Fruit fly (Drosophila melanogaster) whole organism, embryonic: Measurements from ENCODE around the gene CG8907.

ENCODE experiments used
- CG10267 ChIP-seq: fragments of 200-800 bp; sonication (Bioruptor generic); optimal IDR thresholded peaks from 2 replicates; lab custom pipeline; 2018; ENCODE audit warnings: missing biosample characterization, mild to moderate bottlenecking, missing genetic modification characterization, moderate library complexity
- CG10979 ChIP-seq: fragments of 200-800 bp; sonication (Bioruptor generic); optimal IDR thresholded peaks from 2 replicates; lab custom pipeline; 2018; ENCODE audit warnings: missing biosample characterization, mild to moderate bottlenecking, missing genetic modification characterization, moderate library complexity
- CG11723 ChIP-seq: fragments of 200-800 bp; sonication (Bioruptor generic); optimal IDR thresholded peaks from 2 replicates; lab custom pipeline; 2017; ENCODE audit warnings: missing biosample characterization, mild to moderate bottlenecking, missing genetic modification characterization
- CG13424 ChIP-seq: fragments of 200-800 bp; sonication (Bioruptor generic); optimal IDR thresholded peaks from 2 replicates; lab custom pipeline; 2019; ENCODE audit warnings: missing biosample characterization, mild to moderate bottlenecking, missing genetic modification characterization, moderate library complexity
- CG13894 ChIP-seq: fragments of 200-800 bp; sonication (Bioruptor generic); optimal IDR thresholded peaks from 3 replicates; lab custom pipeline; 2018; ENCODE audit warnings: missing biosample characterization, mild to moderate bottlenecking, missing genetic modification characterization, moderate library complexity
- CG16863 ChIP-seq: fragments of 200-800 bp; sonication (Bioruptor generic); optimal IDR thresholded peaks from 3 replicates; lab custom pipeline; 2016; ENCODE audit warnings: missing biosample characterization, missing genetic modification characterization
- CG2116 ChIP-seq: fragments of 200-800 bp; sonication (Bioruptor generic); optimal IDR thresholded peaks from 3 replicates; lab custom pipeline; 2018; ENCODE audit warnings: missing biosample characterization, mild to moderate bottlenecking, missing genetic modification characterization
- CG2120 ChIP-seq: fragments of 200-800 bp; sonication (Bioruptor generic); optimal IDR thresholded peaks from 3 replicates; lab custom pipeline; 2016; ENCODE audit warnings: missing biosample characterization, missing genetic modification characterization
- CG3726 ChIP-seq: fragments of 200-800 bp; sonication (Bioruptor generic); IDR thresholded peaks from 3 replicates; pipeline ENCODE4, ENCODE4 v1.3.6; 2022; ENCODE audit warnings: missing biosample characterization, missing genetic modification characterization
- CG5245 ChIP-seq: fragments of 200-800 bp; sonication (Bioruptor generic); optimal IDR thresholded peaks from 3 replicates; lab custom pipeline; 2016; ENCODE audit warnings: missing biosample characterization, missing genetic modification characterization
- CG6272 ChIP-seq: fragments of 200-800 bp; sonication (Bioruptor generic); IDR thresholded peaks from 2 replicates; pipeline ENCODE4 v1.3.6; 2022; ENCODE audit warnings: missing biosample characterization, missing genetic modification characterization
- CG7372 ChIP-seq: fragments of 200-800 bp; sonication (Bioruptor generic); IDR thresholded peaks from 2 replicates; pipeline ENCODE4 v1.3.6; 2022; ENCODE audit warnings: missing biosample characterization, missing genetic modification characterization
- CG8089 ChIP-seq: fragments of 200-800 bp; sonication (Bioruptor generic); optimal IDR thresholded peaks from 3 replicates; lab custom pipeline; 2016; ENCODE audit warnings: missing biosample characterization, missing genetic modification characterization
- CG8478 ChIP-seq: fragments of >200 bp; optimal IDR thresholded peaks from 2 replicates; lab custom pipeline; 2018
- CG8924 ChIP-seq: fragments of 200-800 bp; optimal IDR thresholded peaks from 3 replicates; lab custom pipeline; 2019; ENCODE audit warnings: missing biosample characterization, mild to moderate bottlenecking, missing genetic modification characterization, moderate library complexity
- Gug ChIP-seq: fragments of 200-800 bp; sonication (Bioruptor generic); IDR thresholded peaks from 4 replicates; pipeline ENCODE4 v1.3.6; 2022; ENCODE audit warnings: missing biosample characterization, missing genetic modification characterization
- Hmr ChIP-seq: fragments of 200-800 bp; sonication (Bioruptor generic); optimal IDR thresholded peaks from 3 replicates; lab custom pipeline; 2017; ENCODE audit warnings: mild to moderate bottlenecking, missing biosample characterization, missing genetic modification reagents, missing genetic modification characterization
- Hsf ChIP-seq: fragments of 200-800 bp; sonication (Bioruptor generic); optimal IDR thresholded peaks from 3 replicates; lab custom pipeline; 2016; ENCODE audit warnings: missing biosample characterization, missing genetic modification characterization
- Kr ChIP-seq: fragments of 200-800 bp; sonication (Bioruptor generic); optimal IDR thresholded peaks from 2 replicates; lab custom pipeline; 2017; ENCODE audit warnings: missing biosample characterization, mild to moderate bottlenecking, missing genetic modification characterization
- Opbp ChIP-seq: fragments of 200-800 bp; sonication (Bioruptor generic); IDR thresholded peaks from 3 replicates; pipeline ENCODE4 v1.3.6; 2022; ENCODE audit warnings: missing biosample characterization, missing genetic modification characterization; ENCODE audit not compliant: partially characterized antibody
- Optix ChIP-seq: fragments of 200-800 bp; sonication (Bioruptor generic); IDR thresholded peaks from 3 replicates; pipeline ENCODE4 v1.3.6; 2022; ENCODE audit warnings: missing biosample characterization, missing genetic modification characterization
- Six4 ChIP-seq: fragments of 200-800 bp; sonication (Bioruptor generic); optimal IDR thresholded peaks from 2 replicates; lab custom pipeline; 2016; ENCODE audit warnings: missing biosample characterization, missing genetic modification characterization
- ab ChIP-seq: fragments of 200-800 bp; sonication (Bioruptor generic); optimal IDR thresholded peaks from 2 replicates; lab custom pipeline; 2016; ENCODE audit warnings: missing biosample characterization, missing genetic modification characterization
- al ChIP-seq: fragments of 200-800 bp; sonication (Bioruptor generic); IDR thresholded peaks from 2 replicates; pipeline ENCODE4 v1.3.6; 2022; ENCODE audit warnings: missing biosample characterization, missing genetic modification characterization
- ato ChIP-seq: fragments of 200-800 bp; sonication (Bioruptor generic); IDR thresholded peaks from 2 replicates; pipeline ENCODE4 v1.3.6; 2022; ENCODE audit warnings: missing biosample characterization, missing genetic modification characterization; ENCODE audit not compliant: partially characterized antibody
- caup ChIP-seq: fragments of 200-800 bp; sonication (Bioruptor generic); optimal IDR thresholded peaks from 3 replicates; lab custom pipeline; 2017; ENCODE audit warnings: missing biosample characterization, mild to moderate bottlenecking, missing genetic modification characterization, moderate library complexity; ENCODE audit not compliant: severe bottlenecking
- ci ChIP-seq: fragments of 200-800 bp; sonication (Bioruptor generic); IDR thresholded peaks from 3 replicates; pipeline ENCODE4 v1.3.6; 2022; ENCODE audit warnings: missing biosample characterization, missing genetic modification characterization
- cwo ChIP-seq: fragments of 200-800 bp; sonication (Bioruptor generic); optimal IDR thresholded peaks from 3 replicates; lab custom pipeline; 2017; ENCODE audit warnings: missing biosample characterization, missing genetic modification characterization, mild to moderate bottlenecking, moderate library complexity, missing genetic modification reagents
- gcm ChIP-seq: fragments of 200-800 bp; sonication (Bioruptor generic); optimal IDR thresholded peaks from 2 replicates; lab custom pipeline; 2019; ENCODE audit warnings: missing biosample characterization, mild to moderate bottlenecking, missing genetic modification characterization, moderate library complexity
- gcm2 ChIP-seq: fragments of 200-800 bp; sonication (Bioruptor generic); optimal IDR thresholded peaks from 2 replicates; lab custom pipeline; 2016; ENCODE audit warnings: missing biosample characterization, missing genetic modification characterization
- gem ChIP-seq: fragments of 200-800 bp; sonication (Bioruptor generic); optimal IDR thresholded peaks from 2 replicates; lab custom pipeline; 2019; ENCODE audit warnings: missing biosample characterization, mild to moderate bottlenecking, missing genetic modification characterization, moderate library complexity
- h ChIP-seq: fragments of >200 bp; optimal IDR thresholded peaks from 2 replicates; lab custom pipeline; 2017
- ken ChIP-seq: fragments of 200-800 bp; sonication (Bioruptor generic); IDR thresholded peaks from 3 replicates; pipeline ENCODE4 v1.3.6; 2022; ENCODE audit warnings: missing biosample characterization, missing genetic modification characterization
- knrl ChIP-seq: fragments of 200-800 bp; sonication (Bioruptor generic); IDR thresholded peaks from 3 replicates; pipeline ENCODE4 v1.3.6; 2022; ENCODE audit warnings: missing biosample characterization, missing genetic modification characterization; ENCODE audit not compliant: partially characterized antibody
- nom ChIP-seq: fragments of 200-800 bp; sonication (Bioruptor generic); optimal IDR thresholded peaks from 2 replicates; lab custom pipeline; 2017; ENCODE audit warnings: missing biosample characterization, missing genetic modification characterization, mild to moderate bottlenecking, moderate library complexity, missing genetic modification reagents
- oc ChIP-seq: fragments of 200-800 bp; sonication (Bioruptor generic); optimal IDR thresholded peaks from 2 replicates; lab custom pipeline; 2018; ENCODE audit warnings: missing biosample characterization, mild to moderate bottlenecking, missing genetic modification characterization, moderate library complexity
- org-1 ChIP-seq: fragments of 200-800 bp; sonication (Bioruptor generic); optimal IDR thresholded peaks from 2 replicates; lab custom pipeline; 2017; ENCODE audit warnings: missing biosample characterization, missing genetic modification characterization
- prd ChIP-seq, 3 experiments: fragments of >200 bp in 2 of 3; fragments of 200-800 bp in 1 of 3; sonication (Bioruptor generic) in 1 of 3; optimal IDR thresholded peaks in 2 of 3; IDR thresholded peaks in 1 of 3; 2 replicates in 2 of 3; 3 replicates in 1 of 3; pipeline versions ENCODE4 v1.3.6 to Lab custom; 2017 to 2022; ENCODE audit warnings: missing biosample characterization in 1 of 3, missing genetic modification characterization in 1 of 3
- repo ChIP-seq: fragments of 200-800 bp; sonication (Bioruptor generic); optimal IDR thresholded peaks from 2 replicates; lab custom pipeline; 2016; ENCODE audit warnings: missing biosample characterization, missing genetic modification characterization
- sd ChIP-seq: fragments of 200-800 bp; sonication (Bioruptor generic); optimal IDR thresholded peaks from 3 replicates; lab custom pipeline; 2018; ENCODE audit warnings: missing biosample characterization, mild to moderate bottlenecking, missing genetic modification characterization, moderate library complexity
- sqz ChIP-seq: fragments of 200-800 bp; sonication (Bioruptor generic); optimal IDR thresholded peaks from 3 replicates; lab custom pipeline; 2018; ENCODE audit warnings: missing biosample characterization, mild to moderate bottlenecking, missing genetic modification characterization
- stc ChIP-seq: fragments of 200-800 bp; sonication (Bioruptor generic); IDR thresholded peaks from 2 replicates; pipeline ENCODE4 v1.3.6; 2022; ENCODE audit warnings: missing biosample characterization, missing genetic modification characterization
- tap ChIP-seq: fragments of 200-800 bp; optimal IDR thresholded peaks from 3 replicates; lab custom pipeline; 2019; ENCODE audit warnings: missing biosample characterization, mild to moderate bottlenecking, missing genetic modification characterization, moderate library complexity
- trh ChIP-seq: fragments of 200-800 bp; sonication (Bioruptor generic); optimal IDR thresholded peaks from 2 replicates; lab custom pipeline; 2016; ENCODE audit warnings: missing biosample characterization, missing genetic modification characterization
- tx ChIP-seq: fragments of 200-800 bp; sonication (Bioruptor generic); optimal IDR thresholded peaks from 2 replicates; lab custom pipeline; 2016; ENCODE audit warnings: missing biosample characterization, missing genetic modification characterization
- unc-4 ChIP-seq: fragments of 200-800 bp; sonication (Bioruptor generic); IDR thresholded peaks from 2 replicates; pipeline ENCODE4 v1.3.6; 2022; ENCODE audit warnings: missing biosample characterization, missing genetic modification characterization; ENCODE audit not compliant: partially characterized antibody
- z ChIP-seq: fragments of 200-800 bp; sonication (Bioruptor generic); IDR thresholded peaks from 3 replicates; pipeline ENCODE4 v1.3.6; 2022; ENCODE audit warnings: missing biosample characterization, missing genetic modification characterization
- zen ChIP-seq: fragments of 200-800 bp; sonication (Bioruptor generic); optimal IDR thresholded peaks from 3 replicates; lab custom pipeline; 2018; ENCODE audit warnings: missing biosample characterization, mild to moderate bottlenecking, missing genetic modification characterization, moderate library complexity

Gene CG8907

DNA sequence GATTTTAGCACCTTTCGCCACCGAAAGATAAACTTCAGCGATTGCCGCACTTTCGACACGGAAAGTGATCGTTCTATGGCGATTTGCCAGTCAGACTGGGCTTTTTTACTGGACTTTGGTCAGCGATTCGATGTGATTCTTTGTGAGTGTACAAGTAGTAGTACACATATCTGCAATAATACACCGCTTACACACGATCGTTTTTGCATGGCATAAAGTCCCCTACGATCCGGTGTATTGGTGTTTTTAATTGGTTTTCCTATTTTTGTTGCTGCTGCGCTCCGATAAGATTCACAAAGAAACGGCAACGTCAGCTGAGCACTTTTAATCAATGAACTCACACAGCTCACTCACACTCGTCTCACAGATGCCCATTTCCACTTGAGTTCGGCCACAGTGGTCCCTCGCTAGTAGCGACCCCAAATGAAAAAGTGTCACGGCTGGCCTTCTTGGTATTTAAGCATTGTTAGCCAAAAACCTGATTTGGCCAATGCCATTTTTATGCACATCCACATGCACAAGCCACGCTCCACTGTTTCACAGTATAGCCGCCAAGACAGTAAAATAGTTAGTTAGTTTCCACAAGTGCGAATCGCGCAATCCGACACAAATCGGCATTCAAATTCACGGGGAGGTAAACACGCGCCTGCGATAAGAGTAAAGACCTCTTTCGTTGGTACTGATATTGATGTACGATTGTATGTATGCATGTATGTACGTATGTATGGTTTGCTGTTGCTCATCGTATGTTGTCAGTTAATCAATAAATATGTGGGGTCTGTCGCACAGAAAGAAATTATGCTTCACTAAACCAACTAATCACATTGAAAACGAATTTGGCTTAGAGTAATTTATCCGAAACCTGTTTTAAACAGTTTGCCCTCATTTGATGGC lies 21.6 kb upstream of the CG8907 start (continued):
- TF ChIP-seq CG16863 (GFP tag; lab: Kevin White, UChicago) (peak; percentile 89), CG13894 (peak; percentile 95), z (GFP tag; lab: Robert Waterston, UW) (peak; percentile 88), Opbp (GFP tag; lab: Robert Waterston, UW) (no peak), oc (tag; lab: Kevin White, UChicago) (peak; percentile 81), CG2120 (GFP tag; lab: Kevin White, UChicago) (peak; percentile 99), ato (GFP tag; lab: Robert Waterston, UW) (no peak), CG8089 (GFP tag; lab: Kevin White, UChicago) (peak; percentile 84), Hsf (GFP tag; lab: Kevin White, UChicago) (peak; percentile 91), h (lab: Kevin White, UChicago) (no peak), CG13424 (tag; lab: Kevin White, UChicago) (peak; percentile 91), Kr (no peak), al (peak; percentile 97), caup (GFP tag; lab: Kevin White, UChicago) (peak; percentile 95), ken (GFP tag; lab: Robert Waterston, UW) (peak; percentile 95), CG8924 (tag; lab: Kevin White, UChicago) (peak; percentile 86), CG5245 (GFP tag; lab: Kevin White, UChicago) (peak; percentile 78), CG10267 (tag; lab: Kevin White, UChicago) (peak; percentile 43), stc (peak; percentile 93), gcm2 (GFP tag; lab: Kevin White, UChicago) (peak; percentile 80), gem (peak; percentile 91), CG8478 (no peak), nom (GFP tag; lab: Kevin White, UChicago) (peak; percentile 72), ci (GFP tag; lab: Robert Waterston, UW) (peak; percentile 96), tx (GFP tag; lab: Kevin White, UChicago) (peak; percentile 91), CG3726 (GFP tag; lab: Robert Waterston, UW) (peak; percentile 86), Gug (GFP tag; lab: Robert Waterston, UW) (peak; percentile 98), CG6272 (GFP tag; lab: Robert Waterston, UW) (peak; percentile 91), sqz (peak; percentile 43), Hmr (GFP tag; lab: Kevin White, UChicago) (peak; percentile 97), trh (GFP tag; lab: Kevin White, UChicago) (peak; percentile 46), Six4 (peak; percentile 62), knrl (GFP tag; lab: Robert Waterston, UW) (no peak), cwo (GFP tag; lab: Kevin White, UChicago) (peak; percentile 97), sd (tag; lab: Kevin White, UChicago) (peak; percentile 93), CG10979 (tag; lab: Kevin White, UChicago) (peak; percentile 57), ab (GFP tag; lab: Kevin White, UChicago) (peak; percentile 91), repo (GFP tag; lab: Kevin White, UChicago) (peak; percentile 87), Optix (peak; percentile 96; the same call in 2 of the 3 replicates), org-1 (GFP tag; lab: Kevin White, UChicago) (peak; percentile 95), CG7372 (GFP tag; lab: Robert Waterston, UW) (peak; percentile 96), tap (peak; percentile 54), CG11723 (GFP tag; lab: Kevin White, UChicago) (peak; percentile 91), gcm (peak; percentile 58), CG2116 (peak; percentile 36), prd (optimal IDR thresholded peaks at IDR 0.05; lab: Kevin White, UChicago) (no peak), prd (GFP tag; IDR thresholded peaks at IDR 0.05; lab: Robert Waterston, UW) (peak; percentile 97), unc-4 (GFP tag; lab: Robert Waterston, UW) (no peak), zen (tag; lab: Kevin White, UChicago) (peak; percentile 57)
